Worm (Caenorhabditis elegans) whole organism, L4 larva: ENCODE measurements around the gene unc-41.

Experiments
- D1046.2 ChIP-seq: fragments of 200-800 bp; sonication (Bioruptor generic); IDR thresholded peaks from 2 replicates; pipeline ENCODE4 v1.3.6; 2022; ENCODE audit warnings: missing genetic modification characterization, missing compliant biosample characterization
- F10B5.3 ChIP-seq: sonication (generic microtip); optimal IDR thresholded peaks from 2 replicates; lab custom pipeline; 2016; ENCODE audit warnings: mild to moderate bottlenecking, missing genetic modification characterization, missing compliant biosample characterization
- F26F4.8 ChIP-seq: fragments of 200-800 bp; sonication (Bioruptor generic); conservative IDR thresholded peaks from 2 replicates; pipeline ENCODE4 v1.3.6; 2022; ENCODE audit warnings: missing genetic modification characterization, missing compliant biosample characterization
- F37D6.2 ChIP-seq: sonication (generic microtip); optimal IDR thresholded peaks from 2 replicates; lab custom pipeline; 2016; ENCODE audit warnings: mild to moderate bottlenecking, missing genetic modification characterization, missing compliant biosample characterization
- F44E2.7 ChIP-seq: fragments of 200-800 bp; sonication (Bioruptor generic); IDR thresholded peaks from 2 replicates; pipeline ENCODE4 v2.1.2; 2022; ENCODE audit warnings: missing genetic modification characterization, missing compliant biosample characterization
- T20F7.1 ChIP-seq: fragments of 200-800 bp; sonication (Bioruptor generic); optimal IDR thresholded peaks from 2 replicates; lab custom pipeline; 2018; ENCODE audit warnings: mild to moderate bottlenecking, missing genetic modification characterization, missing compliant biosample characterization
- T26A8.4 ChIP-seq: fragments of 200-800 bp; sonication (Bioruptor generic); IDR thresholded peaks from 2 replicates; pipeline ENCODE4 v1.3.6; 2022; ENCODE audit warnings: missing genetic modification characterization, missing compliant biosample characterization
- Y5F2A.4 ChIP-seq: fragments of 200-800 bp; sonication (Bioruptor generic); optimal IDR thresholded peaks from 2 replicates; lab custom pipeline; 2018; ENCODE audit warnings: mild to moderate bottlenecking, missing genetic modification characterization, missing compliant biosample characterization
- ZK546.5 ChIP-seq, 2 experiments: sonication (generic microtip); optimal IDR thresholded peaks; 2 replicates each; lab custom pipeline; 2017; ENCODE audit warnings: missing biosample characterization in 2 of 2, missing genetic modification characterization in 2 of 2
- aha-1 ChIP-seq: fragments of 150-350 bp; peaks from one replicate; lab custom pipeline; 2014; ENCODE audit warnings: missing biosample characterization, missing genetic modification characterization
- attf-4 ChIP-seq: sonication (generic microtip); optimal IDR thresholded peaks from 3 replicates; lab custom pipeline; 2017; ENCODE audit warnings: missing biosample characterization, missing genetic modification characterization
- ceh-20 ChIP-seq: fragments of 200-800 bp; sonication (Bioruptor generic); IDR thresholded peaks from 2 replicates; pipeline ENCODE4 v1.3.6; 2022; ENCODE audit warnings: missing genetic modification reagents, missing genetic modification characterization, missing compliant biosample characterization
- ceh-44 ChIP-seq: fragments of 200-800 bp; sonication (Bioruptor generic); IDR thresholded peaks from 2 replicates; pipeline ENCODE4 v1.3.6; 2022; ENCODE audit warnings: missing genetic modification reagents, missing genetic modification characterization, missing compliant biosample characterization
- ces-1 ChIP-seq: fragments of 150-350 bp; sonication (generic microtip); optimal IDR thresholded peaks from 4 replicates; lab custom pipeline; 2014; ENCODE audit warnings: missing biosample characterization, missing genetic modification reagents, missing genetic modification characterization
- ctbp-1 ChIP-seq: fragments of 200-800 bp; sonication (Bioruptor generic); IDR thresholded peaks from 2 replicates; pipeline ENCODE4 v1.3.6; 2022; ENCODE audit warnings: missing genetic modification reagents, missing genetic modification characterization, missing compliant biosample characterization
- daf-16 ChIP-seq, 3 experiments: sonication (generic microtip); optimal IDR thresholded peaks; 2 replicates each; lab custom pipeline; 2016 to 2017; ENCODE audit warnings: missing genetic modification characterization in 3 of 3, missing genetic modification reagents in 3 of 3, mild to moderate bottlenecking in 2 of 3, missing compliant biosample characterization in 2 of 3, missing biosample characterization in 1 of 3, moderate library complexity in 1 of 3
- daf-19 ChIP-seq: fragments of 200-800 bp; sonication (Bioruptor generic); conservative IDR thresholded peaks from 2 replicates; pipeline ENCODE4 v1.3.6; 2022; ENCODE audit warnings: missing genetic modification characterization, missing compliant biosample characterization
- daf-8 ChIP-seq: fragments of 200-800 bp; sonication (Bioruptor generic); IDR thresholded peaks from 2 replicates; pipeline ENCODE4 v1.3.6; 2022; ENCODE audit warnings: missing genetic modification characterization, missing compliant biosample characterization
- dmd-8 ChIP-seq: fragments of 200-800 bp; sonication (Bioruptor generic); IDR thresholded peaks from 2 replicates; pipeline ENCODE4 v1.3.6; 2022; ENCODE audit warnings: missing genetic modification characterization, missing compliant biosample characterization
- duxl-1 ChIP-seq: sonication (generic microtip); optimal IDR thresholded peaks from 2 replicates; lab custom pipeline; 2016; ENCODE audit warnings: mild to moderate bottlenecking, missing genetic modification characterization, moderate library complexity, missing compliant biosample characterization; ENCODE audit not compliant: poor library complexity
- egl-27 ChIP-seq: sonication (generic microtip); optimal IDR thresholded peaks from 3 replicates; lab custom pipeline; 2017; ENCODE audit warnings: missing biosample characterization, missing genetic modification reagents, missing genetic modification characterization
- fkh-10 ChIP-seq: fragments of 150-350 bp; optimal IDR thresholded peaks from 2 replicates; lab custom pipeline; 2014; ENCODE audit warnings: missing biosample characterization, missing genetic modification reagents, missing genetic modification characterization
- fos-1 ChIP-seq: fragments of 150-350 bp; optimal IDR thresholded peaks from 2 replicates; lab custom pipeline; 2014; ENCODE audit warnings: missing biosample characterization, missing genetic modification characterization
- gei-8 ChIP-seq: fragments of 200-800 bp; sonication (Bioruptor generic); optimal IDR thresholded peaks from 2 replicates; lab custom pipeline; 2018; ENCODE audit warnings: mild to moderate bottlenecking, missing genetic modification characterization, missing compliant biosample characterization
- jun-1 ChIP-seq: fragments of 150-350 bp; optimal IDR thresholded peaks from 2 replicates; lab custom pipeline; 2014; ENCODE audit warnings: missing biosample characterization, missing genetic modification reagents, missing genetic modification characterization
- lim-7 ChIP-seq: fragments of 200-800 bp; sonication (Bioruptor generic); IDR thresholded peaks from 2 replicates; pipeline ENCODE4 v1.3.6; 2022; ENCODE audit warnings: missing genetic modification characterization, missing compliant biosample characterization
- lin-1 ChIP-seq: fragments of 200-800 bp; sonication (Bioruptor generic); IDR thresholded peaks from 2 replicates; pipeline ENCODE4 v1.3.6; 2022; ENCODE audit warnings: missing genetic modification reagents, missing genetic modification characterization, missing compliant biosample characterization
- lir-3 ChIP-seq: sonication (generic microtip); optimal IDR thresholded peaks from 2 replicates; lab custom pipeline; 2016; ENCODE audit warnings: mild to moderate bottlenecking, missing genetic modification characterization, missing compliant biosample characterization
- madf-5 ChIP-seq, 2 experiments: fragments of 200-800 bp; sonication (Bioruptor generic); IDR thresholded peaks; 2 replicates each; pipeline ENCODE4 v1.3.6; 2022; ENCODE audit warnings: missing compliant biosample characterization in 2 of 2, missing genetic modification characterization in 2 of 2
- madf-9 ChIP-seq: fragments of 200-800 bp; sonication (Bioruptor generic); conservative IDR thresholded peaks from 2 replicates; pipeline ENCODE4 v1.3.6; 2022; ENCODE audit warnings: missing genetic modification reagents, missing genetic modification characterization, missing compliant biosample characterization
- mep-1 ChIP-seq: fragments of 150-350 bp; sonication (generic microtip); optimal IDR thresholded peaks from 3 replicates; lab custom pipeline; 2014; ENCODE audit warnings: missing biosample characterization, missing genetic modification characterization
- mxl-2 ChIP-seq: fragments of 200-800 bp; sonication (Bioruptor generic); conservative IDR thresholded peaks from 2 replicates; pipeline ENCODE4 v1.3.6; 2022; ENCODE audit warnings: missing genetic modification reagents, missing genetic modification characterization, missing compliant biosample characterization
- nhr-10 ChIP-seq: fragments of 150-350 bp; optimal IDR thresholded peaks from 2 replicates; lab custom pipeline; 2014; ENCODE audit warnings: missing biosample characterization, missing genetic modification characterization
- nhr-111 ChIP-seq: fragments of 200-800 bp; sonication (Bioruptor generic); optimal IDR thresholded peaks from 2 replicates; lab custom pipeline; 2018; ENCODE audit warnings: mild to moderate bottlenecking, missing genetic modification characterization, missing compliant biosample characterization
- nhr-25 ChIP-seq: sonication (generic microtip); optimal IDR thresholded peaks from 2 replicates; lab custom pipeline; 2017; ENCODE audit warnings: missing genetic modification characterization, mild to moderate bottlenecking, missing compliant biosample characterization, antibody characterized with exemption, moderate library complexity, borderline replicate concordance; ENCODE audit not compliant: insufficient read depth
- nhr-28 ChIP-seq: fragments of 150-350 bp; optimal IDR thresholded peaks from 2 replicates; lab custom pipeline; 2014; ENCODE audit warnings: missing biosample characterization, missing genetic modification characterization
- nhr-41 ChIP-seq: fragments of 200-800 bp; sonication (Bioruptor generic); IDR thresholded peaks from 2 replicates; pipeline ENCODE4 v1.3.6; 2022; ENCODE audit warnings: missing genetic modification reagents, missing genetic modification characterization, missing compliant biosample characterization
- nhr-42 ChIP-seq: fragments of 200-800 bp; sonication (Bioruptor generic); IDR thresholded peaks from 2 replicates; pipeline ENCODE4 v1.3.6; 2022; ENCODE audit warnings: missing genetic modification characterization, missing compliant biosample characterization
- nhr-76 ChIP-seq: fragments of 150-350 bp; optimal IDR thresholded peaks from 2 replicates; lab custom pipeline; 2014; ENCODE audit warnings: missing biosample characterization, missing genetic modification characterization
- pqm-1 ChIP-seq: sonication (generic microtip); optimal IDR thresholded peaks from 2 replicates; lab custom pipeline; 2017; ENCODE audit warnings: missing biosample characterization, missing genetic modification characterization
- rbr-2 ChIP-seq: sonication (generic microtip); optimal IDR thresholded peaks from 2 replicates; lab custom pipeline; 2016; ENCODE audit warnings: missing genotype, missing genetic modification characterization, missing compliant biosample characterization
- saeg-2 ChIP-seq: fragments of 200-800 bp; sonication (Bioruptor generic); IDR thresholded peaks from 2 replicates; pipeline ENCODE4 v1.3.6; 2022; ENCODE audit warnings: missing genetic modification reagents, missing genetic modification characterization, missing compliant biosample characterization
- snpc-4 ChIP-seq: fragments of 150-350 bp; optimal IDR thresholded peaks from 2 replicates; lab custom pipeline; 2014; ENCODE audit warnings: missing biosample characterization, missing genetic modification characterization
- spr-3 ChIP-seq: fragments of 200-800 bp; sonication (Bioruptor generic); optimal IDR thresholded peaks from 2 replicates; lab custom pipeline; 2018; ENCODE audit warnings: mild to moderate bottlenecking, missing genetic modification characterization, missing compliant biosample characterization
- tag-97 ChIP-seq: fragments of 200-800 bp; sonication (Bioruptor generic); IDR thresholded peaks from 2 replicates; pipeline ENCODE4 v1.3.6; 2022; ENCODE audit warnings: missing genetic modification characterization, missing compliant biosample characterization
- unc-39 ChIP-seq: sonication (generic microtip); optimal IDR thresholded peaks from 2 replicates; lab custom pipeline; 2017; ENCODE audit warnings: missing biosample characterization, missing genetic modification characterization
- vab-7 ChIP-seq: fragments of 200-800 bp; sonication (Bioruptor generic); IDR thresholded peaks from 2 replicates; pipeline ENCODE4 v1.3.6; 2022; ENCODE audit warnings: missing genetic modification reagents, missing genetic modification characterization, missing compliant biosample characterization
- zfp-2 ChIP-seq: sonication (generic microtip); optimal IDR thresholded peaks from 2 replicates; lab custom pipeline; 2016; ENCODE audit warnings: mild to moderate bottlenecking, missing genetic modification characterization, missing compliant biosample characterization
- zfp-3 ChIP-seq: fragments of 200-800 bp; sonication (Bioruptor generic); conservative IDR thresholded peaks from 2 replicates; pipeline ENCODE4 v1.3.6; 2022; ENCODE audit warnings: missing genetic modification reagents, missing genetic modification characterization, missing compliant biosample characterization
- zip-11 ChIP-seq: fragments of 200-800 bp; sonication (Bioruptor generic); IDR thresholded peaks from 2 replicates; pipeline ENCODE4 v1.3.6; 2022; ENCODE audit warnings: missing genetic modification characterization, missing compliant biosample characterization
- zip-2 ChIP-seq: fragments of 150-350 bp; optimal IDR thresholded peaks from 2 replicates; lab custom pipeline; 2014; ENCODE audit warnings: missing biosample characterization, missing genetic modification characterization
- ztf-7 ChIP-seq: fragments of 150-350 bp; optimal IDR thresholded peaks from 2 replicates; lab custom pipeline; 2014; ENCODE audit warnings: missing biosample characterization, missing genetic modification characterization

unc-41 gene

DNA sequence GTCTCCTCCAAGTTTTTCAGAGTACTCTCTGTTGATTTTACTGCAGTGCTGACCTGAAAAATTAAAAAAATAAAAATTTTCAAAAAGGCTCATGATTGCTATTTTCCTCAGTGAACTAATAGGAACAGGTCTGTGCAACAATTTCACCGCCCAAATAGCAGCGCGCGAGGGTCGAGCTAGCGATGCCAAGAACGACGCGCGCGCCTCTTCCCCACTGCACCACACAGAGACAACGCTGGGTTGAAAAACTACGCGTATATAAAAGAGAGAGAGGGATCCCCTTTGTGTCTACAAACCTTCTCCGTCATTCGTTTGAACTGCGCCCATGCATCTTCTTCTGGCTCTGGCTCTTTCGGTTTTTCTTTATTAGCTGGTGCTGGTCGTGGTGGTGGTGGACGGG is 5.9 kb downstream of the unc-41 start (continued):
- peak; percentile 39 for TF ChIP-seq ces-1
- TF ChIP-seq T26A8.4 (GFP tag; lab: Robert Waterston, UW): peak; percentile 92
- peak; percentile 79 for TF ChIP-seq F37D6.2 (tag; lab: Kevin White, UChicago)
- TF ChIP-seq lin-1: peak; percentile 94
- TF ChIP-seq ctbp-1 (GFP tag; lab: Robert Waterston, UW): peak; percentile 86
- peak; percentile 79 for TF ChIP-seq ceh-44 (GFP tag; lab: Robert Waterston, UW)
- no peak for TF ChIP-seq nhr-76
- peak; percentile 80 for TF ChIP-seq F10B5.3 (tag; lab: Kevin White, UChicago)
- TF ChIP-seq nhr-28 (tag; lab: Kevin White, UChicago): no peak
- peak; percentile 87 for TF ChIP-seq spr-3 (GFP tag; lab: Kevin White, UChicago)
- no peak for TF ChIP-seq nhr-25 (tag; lab: Kevin White, UChicago)
- TF ChIP-seq tag-97 (GFP tag; lab: Robert Waterston, UW): 0 out of 2 replicates have a peak, but pooled peaks have one; percentile 41
- TF ChIP-seq aha-1 (tag; lab: Kevin White, UChicago): peak; percentile 95
- TF ChIP-seq duxl-1 (tag; lab: Kevin White, UChicago): peak; percentile 83
- no peak for TF ChIP-seq egl-27 (tag; lab: Kevin White, UChicago)
- peak; percentile 98 for TF ChIP-seq F44E2.7 (GFP tag; lab: Robert Waterston, UW)
- TF ChIP-seq daf-8 (GFP tag; lab: Robert Waterston, UW): peak; percentile 67; the same call in 1 of the 2 replicates
- TF ChIP-seq attf-4: no peak
- no peak for TF ChIP-seq pqm-1 (tag; lab: Kevin White, UChicago)
- peak; percentile 98 for TF ChIP-seq nhr-41
- peak; percentile 76 for TF ChIP-seq mep-1 (tag; lab: Kevin White, UChicago)
- peak; percentile 83 for TF ChIP-seq lir-3
- TF ChIP-seq jun-1 (tag; lab: Kevin White, UChicago): no peak
- TF ChIP-seq Y5F2A.4 (GFP tag; lab: Kevin White, UChicago): peak; percentile 92
- peak; percentile 98 for TF ChIP-seq vab-7 (GFP tag; lab: Robert Waterston, UW)
- peak; percentile 99 for TF ChIP-seq F26F4.8 (GFP tag; lab: Robert Waterston, UW)
- peak; percentile 83 for TF ChIP-seq ceh-20 (GFP tag; lab: Robert Waterston, UW)
- peak; percentile 47 for TF ChIP-seq zfp-2
- no peak for TF ChIP-seq unc-39
- TF ChIP-seq mxl-2 (GFP tag; lab: Robert Waterston, UW): peak; percentile 74
- TF ChIP-seq fos-1 (tag; lab: Kevin White, UChicago): no peak
- peak; percentile 91 for TF ChIP-seq zip-11 (GFP tag; lab: Robert Waterston, UW)
- TF ChIP-seq madf-5 (GFP tag; IDR thresholded peaks at IDR 0.05; lab: Robert Waterston, UW): peak; percentile 89 to 97
- peak; percentile 65; the same call in 1 of the 2 replicates for TF ChIP-seq saeg-2 (GFP tag; lab: Robert Waterston, UW)
- TF ChIP-seq zip-2 (tag; lab: Kevin White, UChicago): peak; percentile 57
- TF ChIP-seq daf-16 (GFP tag; optimal IDR thresholded peaks at IDR 0.05; lab: Kevin White, UChicago): peak; percentile 79 to 96
- no peak for TF ChIP-seq daf-16 (tag; optimal IDR thresholded peaks at IDR 0.05; lab: Kevin White, UChicago)
- peak; percentile 99 for TF ChIP-seq lim-7 (GFP tag; lab: Robert Waterston, UW)
- TF ChIP-seq daf-19 (GFP tag; lab: Robert Waterston, UW): peak; percentile 86
- peak; percentile 94 for TF ChIP-seq nhr-111 (GFP tag; lab: Kevin White, UChicago)
- peak; percentile 90 for TF ChIP-seq D1046.2 (GFP tag; lab: Robert Waterston, UW)
- no peak for TF ChIP-seq ZK546.5 (tag; optimal IDR thresholded peaks at IDR 0.05; lab: Kevin White, UChicago)
- TF ChIP-seq rbr-2: peak; percentile 82
- no peak for TF ChIP-seq snpc-4 (tag; lab: Kevin White, UChicago)
- TF ChIP-seq nhr-42 (GFP tag; lab: Robert Waterston, UW): peak; percentile 92
- peak; percentile 79 for TF ChIP-seq zfp-3 (GFP tag; lab: Robert Waterston, UW)
- TF ChIP-seq T20F7.1: no peak
- peak; percentile 66 for TF ChIP-seq ztf-7
- TF ChIP-seq fkh-10: no peak
- peak; percentile 95 for TF ChIP-seq gei-8 (GFP tag; lab: Kevin White, UChicago)
- no peak for TF ChIP-seq nhr-10 (tag; lab: Kevin White, UChicago)
- TF ChIP-seq madf-9 (GFP tag; lab: Robert Waterston, UW): peak; percentile 83
- peak; percentile 96 for TF ChIP-seq dmd-8 (GFP tag; lab: Robert Waterston, UW)
